Fruit fly (Drosophila melanogaster): Measurements from ENCODE around the gene CG10252.

CG10252 gene

dm6 chr3R:23678349-23679193 is 17.5 kb downstream of the CG10252 start, which contains the start of gene GILT2 (continued):
- TF ChIP-seq Ets96B (tag; optimal IDR thresholded peaks at IDR 0.05) (peak; percentile 63), esn (GFP tag; optimal IDR thresholded peaks at IDR 0.05) (peak; percentile 91), acj6 (GFP tag; optimal IDR thresholded peaks at IDR 0.05) (peak; percentile 71), pdm3 (GFP tag; optimal IDR thresholded peaks at IDR 0.05) (peak; percentile 73), Sox14 (GFP tag; optimal IDR thresholded peaks at IDR 0.05) (peak; percentile 71), CG9139 (GFP tag; optimal IDR thresholded peaks at IDR 0.05) (peak; percentile 30), CG7368 (GFP tag; optimal IDR thresholded peaks at IDR 0.05) (peak; percentile 71), OdsH (GFP tag; optimal IDR thresholded peaks at IDR 0.05) (peak; percentile 80), spab (GFP tag; optimal IDR thresholded peaks at IDR 0.05) (no peak), Ets21C (GFP tag; optimal IDR thresholded peaks at IDR 0.05) (peak; percentile 57), Met (GFP tag; optimal IDR thresholded peaks at IDR 0.05) (peak; percentile 88), CG11902 (GFP tag; optimal IDR thresholded peaks at IDR 0.05) (peak; percentile 71), CG8119 (GFP tag; IDR thresholded peaks at IDR 0.05) (peak; percentile 74), vri (GFP tag; optimal IDR thresholded peaks at IDR 0.05) (peak; percentile 85), Sox15 (GFP tag; optimal IDR thresholded peaks at IDR 0.05) (peak; percentile 67), CG10631 (GFP tag; optimal IDR thresholded peaks at IDR 0.05) (peak; percentile 70), CG11762 (GFP tag; optimal IDR thresholded peaks at IDR 0.05; ENCODE audit: insufficient read depth) (peak; percentile 43), CG6792 (GFP tag; optimal IDR thresholded peaks at IDR 0.05) (peak; percentile 83), CG6276 (GFP tag; optimal IDR thresholded peaks at IDR 0.05) (no peak), Hr4 (GFP tag; optimal IDR thresholded peaks at IDR 0.05) (peak; percentile 66), Eip93F (GFP tag; optimal IDR thresholded peaks at IDR 0.05) (peak; percentile 82), fd59A (GFP tag; optimal IDR thresholded peaks at IDR 0.05) (peak; percentile 46), cyc (GFP tag; optimal IDR thresholded peaks at IDR 0.05) (peak; percentile 88), CG3032 (tag; optimal IDR thresholded peaks at IDR 0.05) (peak; percentile 61), eg (GFP tag; IDR thresholded peaks at IDR 0.05) (peak; percentile 72; the same call in 2 of the 3 replicates), CG6854 (GFP tag; optimal IDR thresholded peaks at IDR 0.05) (peak; percentile 78), CG6163 (GFP tag; IDR thresholded peaks at IDR 0.05) (peak; percentile 88), Blimp-1 (GFP tag; optimal IDR thresholded peaks at IDR 0.05) (peak; percentile 68), CG8319 (GFP tag; optimal IDR thresholded peaks at IDR 0.05) (peak; percentile 70), CG31627 (GFP tag; optimal IDR thresholded peaks at IDR 0.05) (peak; percentile 81), svp (GFP tag) (peak; percentile 93), Smox (GFP tag; optimal IDR thresholded peaks at IDR 0.05) (peak; percentile 86)

- TF ChIP-seq svp (GFP tag) (peak; percentile 13), CG7368 (GFP tag; optimal IDR thresholded peaks at IDR 0.05) (no peak), CG15336 (GFP tag; IDR thresholded peaks at IDR 0.05) (0 out of 2 replicates have a peak, but pooled peaks have one; percentile 9), Gug (GFP tag; IDR thresholded peaks at IDR 0.05) (no peak), acj6 (GFP tag; optimal IDR thresholded peaks at IDR 0.05) (no peak), fkh (GFP tag; optimal IDR thresholded peaks at IDR 0.05) (peak; percentile 22)
Measured at dm6 chr3R:23677058-23677457, 19.0 kb downstream of the CG10252 start, which contains the start of gene GILT3. GILT3 (plus strand) TSS chr3R:23677358.

dm6 chr3R:23675646-23676045 is 20.4 kb downstream of the CG10252 start:
- TF ChIP-seq pdm3 (GFP tag; optimal IDR thresholded peaks at IDR 0.05) (no peak), CG3032 (tag; optimal IDR thresholded peaks at IDR 0.05) (no peak), CG6808 (GFP tag; optimal IDR thresholded peaks at IDR 0.05) (no peak), Sox14 (GFP tag; optimal IDR thresholded peaks at IDR 0.05) (no peak), CG8632 (GFP tag; optimal IDR thresholded peaks at IDR 0.05) (no peak), Ets21C (GFP tag; optimal IDR thresholded peaks at IDR 0.05) (no peak), CG8319 (GFP tag; optimal IDR thresholded peaks at IDR 0.05) (no peak), CG7368 (GFP tag; optimal IDR thresholded peaks at IDR 0.05) (no peak), CG34406 (GFP tag; optimal IDR thresholded peaks at IDR 0.05) (peak; percentile 34), Ets96B (tag; optimal IDR thresholded peaks at IDR 0.05) (no peak), Met (GFP tag; optimal IDR thresholded peaks at IDR 0.05) (no peak), net (GFP tag; optimal IDR thresholded peaks at IDR 0.05) (no peak), CG15336 (GFP tag; IDR thresholded peaks at IDR 0.05) (no peak; the same call in 1 of the 2 replicates), lz (GFP tag; optimal IDR thresholded peaks at IDR 0.05) (no peak), Eip75B (GFP tag; optimal IDR thresholded peaks at IDR 0.05) (peak; percentile 7), Sox102F (GFP tag; optimal IDR thresholded peaks at IDR 0.05) (no peak), vri (GFP tag; optimal IDR thresholded peaks at IDR 0.05) (no peak), CG32006 (GFP tag; optimal IDR thresholded peaks at IDR 0.05) (peak; percentile 74), esn (GFP tag; optimal IDR thresholded peaks at IDR 0.05) (no peak), cyc (GFP tag; optimal IDR thresholded peaks at IDR 0.05) (peak; percentile 8), CG6792 (GFP tag; optimal IDR thresholded peaks at IDR 0.05) (no peak), dsx (GFP tag; optimal IDR thresholded peaks at IDR 0.05; ENCODE audit: poor library complexity, severe bottlenecking) (no peak), dac (GFP tag; optimal IDR thresholded peaks at IDR 0.05) (peak; percentile 18), fkh (GFP tag; optimal IDR thresholded peaks at IDR 0.05) (no peak), CG11902 (GFP tag; optimal IDR thresholded peaks at IDR 0.05) (no peak)
